Fruit fly (Drosophila melanogaster) whole organism, wandering third instar larva: ENCODE data around the gene His3.3B.

ENCODE experiments used
- Abd-B ChIP-seq: fragments of >200 bp; optimal IDR thresholded peaks from 2 replicates; lab custom pipeline; 2017; ENCODE audit warnings: missing biosample characterization, missing genetic modification characterization
- CG32264 ChIP-seq: fragments of 200-800 bp; sonication (Bioruptor generic); optimal IDR thresholded peaks from 2 replicates; lab custom pipeline; 2016; ENCODE audit warnings: missing biosample characterization, missing genetic modification characterization
- CG9705 ChIP-seq: fragments of 200-800 bp; sonication (Bioruptor generic); optimal IDR thresholded peaks from 2 replicates; lab custom pipeline; 2018; ENCODE audit warnings: missing biosample characterization, mild to moderate bottlenecking, missing genetic modification characterization
- CrebA ChIP-seq: fragments of 200-800 bp; sonication (Bioruptor generic); optimal IDR thresholded peaks from 2 replicates; lab custom pipeline; 2016; ENCODE audit warnings: missing biosample characterization, mild to moderate bottlenecking, missing genetic modification characterization, borderline replicate concordance
- Dfd ChIP-seq: fragments of >200 bp; optimal IDR thresholded peaks from 2 replicates; lab custom pipeline; 2017; ENCODE audit warnings: missing biosample characterization, missing genetic modification characterization
- Dif ChIP-seq: fragments of 200-275, 200-300 bp; sonication (Bioruptor generic); optimal IDR thresholded peaks from 2 replicates; lab custom pipeline; 2018; ENCODE audit warnings: missing biosample characterization, missing genetic modification characterization; ENCODE audit not compliant: partially characterized antibody
- GATAd ChIP-seq: sonication (Bioruptor generic); optimal IDR thresholded peaks from 2 replicates; lab custom pipeline; 2016; ENCODE audit warnings: missing biosample characterization, missing genetic modification characterization
- HLH106 ChIP-seq: fragments of 200-800 bp; optimal IDR thresholded peaks from 3 replicates; lab custom pipeline; 2019; ENCODE audit warnings: missing biosample characterization, mild to moderate bottlenecking, missing genetic modification characterization, moderate library complexity
- Hnf4 ChIP-seq: fragments of 200-800 bp; sonication (Bioruptor generic); optimal IDR thresholded peaks from 2 replicates; lab custom pipeline; 2016; ENCODE audit warnings: missing biosample characterization, mild to moderate bottlenecking, missing genetic modification characterization
- Hr78 ChIP-seq: fragments of >200 bp; optimal IDR thresholded peaks from 2 replicates; lab custom pipeline; 2017; ENCODE audit warnings: missing biosample characterization, missing genetic modification characterization
- Hr83 ChIP-seq: fragments of 200-300 bp; sonication (Bioruptor generic); optimal IDR thresholded peaks from 2 replicates; lab custom pipeline; 2016; ENCODE audit warnings: missing biosample characterization, mild to moderate bottlenecking, missing genetic modification characterization, moderate library complexity; ENCODE audit not compliant: poor library complexity, severe bottlenecking
- Jra ChIP-seq: sonication (Bioruptor generic); optimal IDR thresholded peaks from 2 replicates; lab custom pipeline; 2016; ENCODE audit warnings: missing biosample characterization, missing genetic modification characterization
- Mio ChIP-seq: sonication (Bioruptor generic); optimal IDR thresholded peaks from 2 replicates; lab custom pipeline; 2016; ENCODE audit warnings: missing biosample characterization, missing genetic modification characterization
- Myc ChIP-seq: fragments of >200 bp; optimal IDR thresholded peaks from 2 replicates; lab custom pipeline; 2017
- N ChIP-seq: fragments of >200 bp; optimal IDR thresholded peaks from 2 replicates; lab custom pipeline; 2018; ENCODE audit warnings: missing biosample characterization, missing external identifiers, missing genetic modification characterization
- OdsH ChIP-seq: fragments of 200-800 bp; sonication (Bioruptor generic); optimal IDR thresholded peaks from 2 replicates; lab custom pipeline; 2016; ENCODE audit warnings: missing biosample characterization, mild to moderate bottlenecking, missing genetic modification characterization
- Rel ChIP-seq, 2 experiments: fragments of 200-800 bp; sonication (Bioruptor generic) in 1 of 2; optimal IDR thresholded peaks; 2 replicates in 1 of 2; 3 replicates in 1 of 2; lab custom pipeline; 2016 to 2019; ENCODE audit warnings: mild to moderate bottlenecking in 2 of 2, missing biosample characterization in 2 of 2, missing genetic modification characterization in 2 of 2, moderate library complexity in 1 of 2
- Sp1 ChIP-seq: fragments of 200-800 bp; sonication (Bioruptor generic); optimal IDR thresholded peaks from 3 replicates; lab custom pipeline; 2019; ENCODE audit warnings: missing biosample characterization, mild to moderate bottlenecking, missing genetic modification characterization, moderate library complexity
- Vsx2 ChIP-seq: fragments of 200-300, 225-300 bp; sonication (Bioruptor generic); optimal IDR thresholded peaks from 2 replicates; lab custom pipeline; 2018; ENCODE audit warnings: missing biosample characterization, missing genetic modification characterization; ENCODE audit not compliant: partially characterized antibody
- br ChIP-seq: fragments of 200-800 bp; sonication (Bioruptor generic); optimal IDR thresholded peaks from 2 replicates; lab custom pipeline; 2016; ENCODE audit warnings: missing biosample characterization, missing genetic modification characterization
- brk ChIP-seq: fragments of 200-800 bp; sonication (Bioruptor generic); optimal IDR thresholded peaks from 2 replicates; lab custom pipeline; 2016; ENCODE audit warnings: missing biosample characterization, mild to moderate bottlenecking, missing genetic modification characterization
- dl ChIP-seq, 2 experiments: fragments of 175-275, 200-275 bp in 1 of 2; fragments of 200-275 bp in 1 of 2; sonication (Bioruptor generic); optimal IDR thresholded peaks; lab custom pipeline; 2018; ENCODE audit warnings: mild to moderate bottlenecking in 2 of 2, missing biosample characterization in 2 of 2, missing genetic modification characterization in 2 of 2, moderate library complexity in 2 of 2; ENCODE audit not compliant: partially characterized antibody in 2 of 2, insufficient read depth in 1 of 2
- dmrt93B ChIP-seq: fragments of 200-800 bp; sonication (Bioruptor generic); optimal IDR thresholded peaks from 2 replicates; lab custom pipeline; 2018; ENCODE audit warnings: missing biosample characterization, mild to moderate bottlenecking, missing genetic modification characterization
- dsf ChIP-seq: sonication (Bioruptor generic); optimal IDR thresholded peaks from 2 replicates; lab custom pipeline; 2016; ENCODE audit warnings: missing biosample characterization, missing genetic modification characterization, borderline replicate concordance
- ey ChIP-seq: fragments of 200-800 bp; sonication (Bioruptor generic); optimal IDR thresholded peaks from 2 replicates; lab custom pipeline; 2016; ENCODE audit warnings: missing biosample characterization, missing genetic modification characterization
- foxo ChIP-seq, 2 experiments: fragments of 200-800 bp; sonication (Bioruptor generic); optimal IDR thresholded peaks; 2 replicates in 1 of 2; 3 replicates in 1 of 2; lab custom pipeline; 2016 to 2017; ENCODE audit warnings: missing biosample characterization in 2 of 2, missing genetic modification characterization in 2 of 2
- fru ChIP-seq: fragments of 200-800 bp; sonication (Bioruptor generic); optimal IDR thresholded peaks from 3 replicates; lab custom pipeline; 2016; ENCODE audit warnings: missing biosample characterization, mild to moderate bottlenecking, missing genetic modification characterization
- h ChIP-seq: fragments of 200-800 bp; sonication (Bioruptor generic); optimal IDR thresholded peaks from 3 replicates; lab custom pipeline; 2016; ENCODE audit warnings: missing biosample characterization, mild to moderate bottlenecking, missing genetic modification characterization
- jim ChIP-seq: fragments of 175-275, 200-325 bp; sonication (Bioruptor generic); optimal IDR thresholded peaks from 2 replicates; lab custom pipeline; 2016; ENCODE audit warnings: missing biosample characterization, mild to moderate bottlenecking, missing genetic modification characterization
- lola ChIP-seq: fragments of >200 bp; optimal IDR thresholded peaks from 2 replicates; lab custom pipeline; 2017; ENCODE audit warnings: missing biosample characterization, missing genetic modification characterization
- pan ChIP-seq: fragments of >200 bp; optimal IDR thresholded peaks from 2 replicates; lab custom pipeline; 2017
- psq ChIP-seq: fragments of 200-800 bp; sonication (Bioruptor generic); optimal IDR thresholded peaks from 3 replicates; lab custom pipeline; 2017; ENCODE audit warnings: missing biosample characterization, mild to moderate bottlenecking, missing genetic modification characterization, moderate library complexity
- rgr ChIP-seq: fragments of 200-800 bp; sonication (Bioruptor generic); optimal IDR thresholded peaks from 3 replicates; lab custom pipeline; 2016; ENCODE audit warnings: missing biosample characterization, mild to moderate bottlenecking, missing genetic modification characterization
- sage ChIP-seq: fragments of 200-800 bp; sonication (Bioruptor generic); optimal IDR thresholded peaks from 2 replicates; lab custom pipeline; 2016; ENCODE audit warnings: missing biosample characterization, mild to moderate bottlenecking, missing genetic modification characterization
- sv ChIP-seq: fragments of 200-800 bp; sonication (Bioruptor generic); optimal IDR thresholded peaks from 3 replicates; lab custom pipeline; 2016; ENCODE audit warnings: missing biosample characterization, missing genetic modification characterization
- tai ChIP-seq: sonication (Bioruptor generic); optimal IDR thresholded peaks from 2 replicates; lab custom pipeline; 2016; ENCODE audit warnings: missing biosample characterization, missing genetic modification characterization
- usp ChIP-seq: fragments of >200 bp; optimal IDR thresholded peaks from 2 replicates; lab custom pipeline; 2017; ENCODE audit warnings: missing biosample characterization, missing genetic modification characterization
- woc ChIP-seq: sonication (Bioruptor generic); optimal IDR thresholded peaks from 2 replicates; lab custom pipeline; 2016; ENCODE audit warnings: missing biosample characterization, mild to moderate bottlenecking, missing genetic modification characterization

His3.3B gene

DNA sequence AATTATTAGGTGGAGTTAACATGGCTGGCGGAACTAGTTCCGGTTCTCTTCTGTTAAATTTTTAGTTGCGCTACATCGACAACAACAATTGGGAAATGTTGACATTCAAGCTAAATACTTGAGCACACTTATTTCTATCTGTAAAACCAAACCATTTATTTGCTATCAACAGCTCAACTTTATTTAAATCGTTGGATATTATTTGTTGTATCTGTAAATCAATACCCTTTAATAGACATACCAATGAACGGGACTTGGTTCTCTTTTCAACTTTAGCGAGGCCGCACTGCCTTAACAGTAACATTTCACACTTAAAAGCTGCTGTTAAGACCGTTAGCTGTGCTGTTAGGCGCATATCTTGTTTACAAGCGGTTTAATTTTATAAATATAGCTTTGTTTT lies 37.1 kb upstream of the His3.3B start, which contains the start of gene CG12106:
TSS of gene CG12106 (plus strand) at position 295 of the 400 bp plus-strand sequence.
- TF ChIP-seq usp: no peak
- no peak for TF ChIP-seq jim
- no peak for TF ChIP-seq sv (GFP tag; lab: Kevin White, UChicago)
- no peak for TF ChIP-seq Mio (GFP tag; lab: Kevin White, UChicago)
- peak; percentile 54 for TF ChIP-seq Hnf4 (GFP tag; lab: Kevin White, UChicago)
- no peak for TF ChIP-seq Dif
- TF ChIP-seq dsf: no peak
- no peak for TF ChIP-seq sage (GFP tag; lab: Kevin White, UChicago)
- peak; percentile 48 for TF ChIP-seq h
- TF ChIP-seq br: peak; percentile 58
- no peak for TF ChIP-seq Rel (GFP tag; optimal IDR thresholded peaks at IDR 0.05; lab: Kevin White, UChicago)
- peak; percentile 7 for TF ChIP-seq Rel (tag; optimal IDR thresholded peaks at IDR 0.05; lab: Kevin White, UChicago)
- no peak for TF ChIP-seq OdsH (GFP tag; lab: Kevin White, UChicago)
- TF ChIP-seq GATAd (GFP tag; lab: Kevin White, UChicago): no peak
- peak; percentile 75 for TF ChIP-seq HLH106 (tag; lab: Kevin White, UChicago)
- no peak for TF ChIP-seq Myc (lab: Kevin White, UChicago)
- TF ChIP-seq CG32264: no peak
- peak; percentile 34 for TF ChIP-seq dmrt93B (GFP tag; lab: Kevin White, UChicago)
- no peak for TF ChIP-seq Dfd (GFP tag; lab: Kevin White, UChicago)
- peak; percentile 61 for TF ChIP-seq woc (GFP tag; lab: Kevin White, UChicago)
- no peak for TF ChIP-seq tai (GFP tag; lab: Kevin White, UChicago)
- TF ChIP-seq Abd-B (GFP tag; lab: Kevin White, UChicago): no peak
- peak; percentile 58 for TF ChIP-seq rgr (GFP tag; lab: Kevin White, UChicago)
- peak; percentile 53 for TF ChIP-seq fru (GFP tag; lab: Kevin White, UChicago)
- no peak for TF ChIP-seq Hr78 (GFP tag; lab: Kevin White, UChicago)
- peak; percentile 49 for TF ChIP-seq CG9705 (GFP tag; lab: Kevin White, UChicago)
- peak in 1 of 2 experiments; percentile 63 for TF ChIP-seq foxo (GFP tag; optimal IDR thresholded peaks at IDR 0.05; lab: Kevin White, UChicago)
- peak; percentile 54 for TF ChIP-seq Sp1 (GFP tag; lab: Kevin White, UChicago)
- no peak for TF ChIP-seq N (GFP tag; lab: Kevin White, UChicago)
- TF ChIP-seq Hr83 (GFP tag; lab: Kevin White, UChicago): no peak
- TF ChIP-seq CrebA (GFP tag; lab: Kevin White, UChicago): no peak
- TF ChIP-seq ey (GFP tag; lab: Kevin White, UChicago): peak; percentile 52
- no peak for TF ChIP-seq brk
- no peak for TF ChIP-seq pan
- TF ChIP-seq psq (GFP tag; lab: Kevin White, UChicago): peak; percentile 8
- no peak for TF ChIP-seq dl (GFP tag; optimal IDR thresholded peaks at IDR 0.05; lab: Kevin White, UChicago; ENCODE audit: insufficient read depth in 1 of 2, partially characterized antibody in 2 of 2)
- TF ChIP-seq Jra (GFP tag; lab: Kevin White, UChicago): no peak
- TF ChIP-seq Vsx2 (GFP tag; lab: Kevin White, UChicago): no peak
- no peak for TF ChIP-seq lola (GFP tag; lab: Kevin White, UChicago)

DNA sequence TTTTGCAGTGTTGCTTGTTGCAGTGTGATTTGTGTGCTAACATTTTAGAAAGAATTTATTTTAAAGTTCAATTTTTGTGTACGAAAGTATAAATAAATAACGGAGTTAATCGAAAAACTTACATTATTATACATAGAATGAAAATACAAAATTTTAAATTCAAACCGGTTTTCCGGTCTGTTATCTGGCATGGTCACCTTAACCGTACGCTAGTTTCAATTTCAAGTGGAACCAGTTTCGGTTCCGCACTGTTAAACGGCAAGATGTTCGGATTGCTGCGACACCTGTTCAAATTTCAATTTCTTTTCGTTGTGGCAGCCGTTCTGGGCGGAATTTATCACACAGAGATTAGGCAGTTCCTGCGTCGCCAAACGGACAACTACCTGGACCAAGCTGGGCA lies 36.0 kb upstream of the His3.3B start, which contains the start of gene CG12056:
TSS of gene CG12056 (plus strand) at position 241 of the 400 bp plus-strand sequence.
- TF ChIP-seq rgr (GFP tag; lab: Kevin White, UChicago) (no peak), ey (GFP tag; lab: Kevin White, UChicago) (no peak), Hnf4 (GFP tag; lab: Kevin White, UChicago) (no peak), brk (no peak), Myc (lab: Kevin White, UChicago) (no peak), dl (GFP tag; optimal IDR thresholded peaks at IDR 0.05; lab: Kevin White, UChicago; ENCODE audit: insufficient read depth in 1 of 2, partially characterized antibody in 2 of 2) (no peak), CrebA (GFP tag; lab: Kevin White, UChicago) (no peak), foxo (GFP tag; optimal IDR thresholded peaks at IDR 0.05; lab: Kevin White, UChicago) (no peak), dsf (no peak), dmrt93B (GFP tag; lab: Kevin White, UChicago) (no peak), usp (no peak)
